Worm (Caenorhabditis elegans): ENCODE measurements around the gene R09F10.1.

Gene R09F10.1

ce11 chrX:8294586-8294985 lies 28.8 kb upstream of the R09F10.1 start, which contains the start of gene R09F10.3:
R09F10.3 (plus strand) TSS chrX:8294625.
- TF ChIP-seq hmg-4 (GFP tag; optimal IDR thresholded peaks at IDR 0.05) (peak; percentile 12), ama-1 (optimal IDR thresholded peaks at IDR 0.05) (no peak)

DNA sequence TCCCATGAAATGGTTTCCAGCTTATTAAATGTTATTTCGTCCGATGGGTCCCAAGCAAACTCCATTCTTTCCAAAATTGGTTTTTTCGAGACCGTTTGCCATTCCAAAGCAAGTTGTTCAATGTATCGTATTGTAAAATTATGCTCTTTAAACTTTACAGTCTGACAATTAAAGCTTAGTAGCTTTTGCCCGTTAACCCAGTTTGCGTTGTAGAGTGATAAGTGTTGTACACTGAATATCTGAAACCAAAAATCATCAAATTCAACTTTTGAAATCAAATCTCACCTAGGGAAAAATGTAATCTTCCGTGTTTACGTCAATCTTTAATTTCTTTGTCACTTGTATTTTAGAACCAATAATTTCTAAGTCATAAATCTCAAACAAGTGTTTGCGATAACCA lies 26.1 kb upstream of the R09F10.1 start:
- TF ChIP-seq scrt-1 (GFP tag; IDR thresholded peaks at IDR 0.05): no peak
- TF ChIP-seq tbx-37 (GFP tag; conservative IDR thresholded peaks at IDR 0.05): no peak
- no peak for TF ChIP-seq tbx-11 (GFP tag; IDR thresholded peaks at IDR 0.05)
- no peak for TF ChIP-seq ceh-13 (GFP tag; optimal IDR thresholded peaks at IDR 0.05)
- TF ChIP-seq ama-1 (optimal IDR thresholded peaks at IDR 0.05): no peak
- TF ChIP-seq F13C5.2 (tag; optimal IDR thresholded peaks at IDR 0.05): no peak
- TF ChIP-seq sea-1 (GFP tag; conservative IDR thresholded peaks at IDR 0.05): no peak
- TF ChIP-seq ceh-36 (tag; optimal IDR thresholded peaks at IDR 0.05): no peak
- no peak for TF ChIP-seq pes-1 (GFP tag; IDR thresholded peaks at IDR 0.05)

DNA sequence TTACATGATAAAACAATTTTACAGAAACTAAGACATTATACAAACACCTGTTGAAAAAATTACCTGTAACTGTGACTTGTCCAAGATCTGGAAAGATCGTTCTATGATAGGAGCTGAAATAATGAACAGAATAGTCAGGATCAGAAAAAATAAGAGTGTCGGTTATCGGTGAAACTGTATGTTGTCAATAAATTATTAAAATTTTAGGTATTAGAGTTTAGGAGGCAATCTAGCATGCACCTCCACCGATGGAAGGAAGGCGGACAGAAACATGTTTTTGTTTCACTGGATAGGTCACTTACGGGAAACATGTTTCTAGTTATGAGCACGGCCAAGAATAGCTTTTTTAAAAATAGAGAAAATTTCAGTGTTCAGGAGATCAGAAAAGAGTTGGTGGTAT lies 23.8 kb upstream of the R09F10.1 start, which contains the start of gene ced-13:
TSS of gene ced-13 (minus strand) at position 101 of the 400 bp plus-strand sequence.
- TF ChIP-seq hmbx-1 (tag; optimal IDR thresholded peaks at IDR 0.05) (no peak), tbx-11 (GFP tag; IDR thresholded peaks at IDR 0.05) (no peak), ceh-13 (GFP tag; optimal IDR thresholded peaks at IDR 0.05) (no peak), ama-1 (optimal IDR thresholded peaks at IDR 0.05) (no peak), hmg-4 (GFP tag; optimal IDR thresholded peaks at IDR 0.05) (no peak), tbx-37 (GFP tag; conservative IDR thresholded peaks at IDR 0.05) (no peak)

- TF ChIP-seq ama-1 (optimal IDR thresholded peaks at IDR 0.05) (no peak), hmg-4 (GFP tag; optimal IDR thresholded peaks at IDR 0.05) (no peak), hmbx-1 (tag; optimal IDR thresholded peaks at IDR 0.05) (no peak), tbx-11 (GFP tag; IDR thresholded peaks at IDR 0.05) (no peak), F13C5.2 (tag; optimal IDR thresholded peaks at IDR 0.05) (no peak), ceh-36 (tag; optimal IDR thresholded peaks at IDR 0.05) (no peak), ceh-13 (GFP tag; optimal IDR thresholded peaks at IDR 0.05) (no peak), scrt-1 (GFP tag; IDR thresholded peaks at IDR 0.05) (no peak), B0310.2 (tag; optimal IDR thresholded peaks at IDR 0.05) (no peak), hnd-1 (tag; optimal IDR thresholded peaks at IDR 0.05) (no peak), tra-4 (tag; optimal IDR thresholded peaks at IDR 0.05) (no peak), tbx-37 (GFP tag; conservative IDR thresholded peaks at IDR 0.05) (no peak)
These were observed 21.1 kb upstream of the R09F10.1 start, which contains the start of gene inx-5 for ce11 chrX:8302299-8302698. inx-5 (minus strand) TSS chrX:8302399.

DNA sequence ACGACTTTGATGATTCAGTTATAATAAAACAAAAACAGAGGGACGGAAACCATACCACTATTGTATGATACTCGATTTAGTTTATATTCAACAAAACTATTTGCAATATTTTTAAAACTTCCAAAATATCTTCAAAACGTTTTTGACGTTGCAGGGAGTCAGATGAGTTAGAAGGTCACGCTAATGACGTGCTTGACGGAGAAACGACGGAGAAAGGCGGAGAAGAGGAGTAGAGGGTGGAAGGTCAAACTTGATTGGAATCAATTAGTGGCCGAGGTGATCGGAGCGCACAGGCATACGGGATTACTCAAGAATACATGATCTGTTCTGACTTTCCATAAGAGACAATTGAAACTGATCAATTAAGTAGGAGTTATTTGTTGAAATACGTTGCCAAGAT lies 20.6 kb upstream of the R09F10.1 start:
- TF ChIP-seq ets-7 (tag; optimal IDR thresholded peaks at IDR 0.05) (no peak), scrt-1 (GFP tag; IDR thresholded peaks at IDR 0.05) (no peak), tbx-11 (GFP tag; IDR thresholded peaks at IDR 0.05) (no peak), ama-1 (optimal IDR thresholded peaks at IDR 0.05) (no peak), tbx-37 (GFP tag; conservative IDR thresholded peaks at IDR 0.05) (no peak), aly-1 (tag; optimal IDR thresholded peaks at IDR 0.05) (no peak), sea-1 (GFP tag; conservative IDR thresholded peaks at IDR 0.05) (no peak)

ce11 chrX:8307600-8307999 lies 15.8 kb upstream of the R09F10.1 start, which contains the start of gene R09F10.5:
R09F10.5 (minus strand) TSS chrX:8307700.
- TF ChIP-seq ama-1 (optimal IDR thresholded peaks at IDR 0.05): no peak
- no peak for TF ChIP-seq B0310.2 (tag; optimal IDR thresholded peaks at IDR 0.05)
- TF ChIP-seq hmg-4 (GFP tag; optimal IDR thresholded peaks at IDR 0.05): no peak
- no peak for TF ChIP-seq hmbx-1 (tag; optimal IDR thresholded peaks at IDR 0.05)
- TF ChIP-seq F13C5.2 (tag; optimal IDR thresholded peaks at IDR 0.05): no peak

DNA sequence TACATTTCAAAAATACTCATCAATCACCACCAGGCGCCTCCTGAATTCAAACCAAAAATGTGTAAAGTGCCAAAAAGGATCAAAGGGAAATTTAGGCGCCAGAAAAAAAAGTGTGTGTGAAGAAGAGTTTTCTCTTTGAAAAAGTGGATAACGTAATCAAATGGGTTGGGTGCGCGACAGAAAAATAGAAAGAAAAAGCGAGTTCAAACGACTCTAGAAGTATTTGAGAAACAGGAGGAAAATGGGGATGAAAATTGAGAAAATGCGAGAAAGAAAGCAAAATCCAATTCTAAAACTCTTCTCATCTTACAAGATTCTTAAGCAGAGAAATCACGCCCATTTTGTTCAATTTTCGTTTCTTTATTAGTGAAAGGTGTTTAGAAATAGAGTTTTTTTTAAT lies 14.9 kb upstream of the R09F10.1 start:
- TF ChIP-seq scrt-1 (GFP tag; IDR thresholded peaks at IDR 0.05) (no peak), hnd-1 (tag; optimal IDR thresholded peaks at IDR 0.05) (no peak), hmbx-1 (tag; optimal IDR thresholded peaks at IDR 0.05) (no peak), tra-4 (tag; optimal IDR thresholded peaks at IDR 0.05) (no peak), tbx-37 (GFP tag; conservative IDR thresholded peaks at IDR 0.05) (no peak), ama-1 (optimal IDR thresholded peaks at IDR 0.05) (no peak), ceh-36 (tag; optimal IDR thresholded peaks at IDR 0.05) (no peak), tbx-11 (GFP tag; IDR thresholded peaks at IDR 0.05) (no peak), flt-1 (GFP tag; IDR thresholded peaks at IDR 0.05) (no peak), B0310.2 (tag; optimal IDR thresholded peaks at IDR 0.05) (no peak), F13C5.2 (tag; optimal IDR thresholded peaks at IDR 0.05) (no peak), sea-1 (GFP tag; conservative IDR thresholded peaks at IDR 0.05) (no peak), ceh-13 (GFP tag; optimal IDR thresholded peaks at IDR 0.05) (no peak)

DNA sequence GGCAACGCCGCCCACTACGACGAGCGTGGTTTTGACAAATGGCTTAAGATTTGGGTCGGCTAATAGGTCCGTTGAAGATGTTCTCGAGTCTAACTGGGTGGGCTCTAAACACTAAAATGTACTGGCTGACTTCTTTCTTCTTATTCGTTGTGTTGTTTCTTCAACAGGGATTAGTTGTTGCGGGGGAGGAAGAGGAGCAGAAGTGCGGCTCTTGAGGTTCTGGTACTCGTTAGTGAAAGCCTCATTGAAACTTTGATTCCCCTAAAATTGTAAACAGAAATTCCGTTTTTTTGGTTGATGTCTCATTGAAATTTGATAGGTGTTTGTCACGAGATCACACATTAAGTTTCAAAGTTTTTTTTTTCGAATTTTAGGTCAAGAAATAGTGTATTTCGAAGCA lies 12.6 kb upstream of the R09F10.1 start:
- TF ChIP-seq aly-1 (tag; optimal IDR thresholded peaks at IDR 0.05): no peak
- TF ChIP-seq hnd-1 (tag; optimal IDR thresholded peaks at IDR 0.05): no peak
- TF ChIP-seq tbx-11 (GFP tag; IDR thresholded peaks at IDR 0.05): no peak
- no peak for TF ChIP-seq flt-1 (GFP tag; IDR thresholded peaks at IDR 0.05)
- TF ChIP-seq ets-7 (tag; optimal IDR thresholded peaks at IDR 0.05): no peak
- no peak for TF ChIP-seq F13C5.2 (tag; optimal IDR thresholded peaks at IDR 0.05)
- TF ChIP-seq sea-1 (GFP tag; conservative IDR thresholded peaks at IDR 0.05): no peak
- no peak for TF ChIP-seq B0310.2 (tag; optimal IDR thresholded peaks at IDR 0.05)
- TF ChIP-seq hmbx-1 (tag; optimal IDR thresholded peaks at IDR 0.05): no peak
- no peak for TF ChIP-seq ama-1 (optimal IDR thresholded peaks at IDR 0.05)
- no peak for TF ChIP-seq hmg-4 (GFP tag; optimal IDR thresholded peaks at IDR 0.05)
- no peak for TF ChIP-seq ceh-36 (tag; optimal IDR thresholded peaks at IDR 0.05)
- no peak for TF ChIP-seq ceh-13 (GFP tag; optimal IDR thresholded peaks at IDR 0.05)
- no peak for TF ChIP-seq scrt-1 (GFP tag; IDR thresholded peaks at IDR 0.05)
- TF ChIP-seq pes-1 (GFP tag; IDR thresholded peaks at IDR 0.05): no peak

- TF ChIP-seq flt-1 (GFP tag; IDR thresholded peaks at IDR 0.05) (no peak), tra-4 (tag; optimal IDR thresholded peaks at IDR 0.05) (no peak), hmbx-1 (tag; optimal IDR thresholded peaks at IDR 0.05) (no peak), ceh-13 (GFP tag; optimal IDR thresholded peaks at IDR 0.05) (no peak), tbx-11 (GFP tag; IDR thresholded peaks at IDR 0.05) (no peak), sea-1 (GFP tag; conservative IDR thresholded peaks at IDR 0.05) (no peak), scrt-1 (GFP tag; IDR thresholded peaks at IDR 0.05) (no peak), ceh-36 (tag; optimal IDR thresholded peaks at IDR 0.05) (no peak), tbx-37 (GFP tag; conservative IDR thresholded peaks at IDR 0.05) (no peak), F13C5.2 (tag; optimal IDR thresholded peaks at IDR 0.05) (no peak), hmg-4 (GFP tag; optimal IDR thresholded peaks at IDR 0.05) (no peak), ama-1 (optimal IDR thresholded peaks at IDR 0.05) (no peak), pes-1 (GFP tag; IDR thresholded peaks at IDR 0.05) (no peak), ets-7 (tag; optimal IDR thresholded peaks at IDR 0.05) (no peak), aly-1 (tag; optimal IDR thresholded peaks at IDR 0.05) (no peak), hnd-1 (tag; optimal IDR thresholded peaks at IDR 0.05) (no peak), B0310.2 (tag; optimal IDR thresholded peaks at IDR 0.05) (no peak)
These were observed 11.8 kb upstream of the R09F10.1 start for ce11 chrX:8311590-8311989.

All from whole organism, early embryonic.